Worm (Caenorhabditis elegans) whole organism, midembryonic: ENCODE data around the gene srlf-24.

Experiments used
- T22C8.4 ChIP-seq: fragments of 200-800 bp; sonication (Bioruptor generic); IDR thresholded peaks from 2 replicates; pipeline ENCODE4 v1.3.6; 2022; ENCODE audit warnings: missing genetic modification characterization, missing compliant biosample characterization
- cog-1 ChIP-seq: sonication (generic microtip); optimal IDR thresholded peaks from 2 replicates; lab custom pipeline; 2016; ENCODE audit warnings: missing genetic modification characterization, missing compliant biosample characterization
- flt-1 ChIP-seq: fragments of 200-800 bp; sonication (Bioruptor generic); IDR thresholded peaks from 2 replicates; pipeline ENCODE4 v1.3.6; 2022; ENCODE audit warnings: missing genetic modification characterization, missing compliant biosample characterization
- klf-2 ChIP-seq: fragments of 200-800 bp; sonication (Bioruptor generic); conservative IDR thresholded peaks from 2 replicates; pipeline ENCODE4 v1.3.6; 2022; ENCODE audit warnings: missing genetic modification reagents, missing genetic modification characterization, missing compliant biosample characterization
- med-1 ChIP-seq: sonication (generic microtip); optimal IDR thresholded peaks from 2 replicates; lab custom pipeline; 2017; ENCODE audit warnings: missing genetic modification characterization, mild to moderate bottlenecking, missing compliant biosample characterization, antibody characterized with exemption, missing genetic modification reagents; ENCODE audit not compliant: insufficient read depth
- ref-1 ChIP-seq: fragments of 200-800 bp; sonication (Bioruptor generic); conservative IDR thresholded peaks from 2 replicates; pipeline ENCODE4 v1.3.6; 2022; ENCODE audit warnings: missing genetic modification reagents, missing genetic modification characterization, missing compliant biosample characterization
- tab-1 ChIP-seq: fragments of 200-800 bp; sonication (Bioruptor generic); IDR thresholded peaks from 2 replicates; pipeline ENCODE4 v1.3.6; 2022; ENCODE audit warnings: missing genetic modification characterization, missing compliant biosample characterization
- ztf-23 ChIP-seq: fragments of 200-800 bp; sonication (Bioruptor generic); IDR thresholded peaks from 2 replicates; pipeline ENCODE4 v1.3.6; 2022; ENCODE audit warnings: missing genetic modification reagents, missing genetic modification characterization, missing compliant biosample characterization
- ztf-29 ChIP-seq: fragments of 200-800 bp; sonication (Bioruptor generic); IDR thresholded peaks from 2 replicates; pipeline ENCODE4 v1.3.6; 2022; ENCODE audit warnings: missing genetic modification reagents, missing genetic modification characterization, missing compliant biosample characterization

ce11 chrIV:11068314-11068713 lies 37.3 kb downstream of the srlf-24 start:
- TF ChIP-seq T22C8.4 (GFP tag; lab: Robert Waterston, UW) (no peak), med-1 (GFP tag; lab: Kevin White, UChicago) (no peak), ztf-23 (no peak), tab-1 (GFP tag; lab: Robert Waterston, UW) (no peak), cog-1 (tag; lab: Kevin White, UChicago) (no peak), flt-1 (GFP tag; lab: Robert Waterston, UW) (no peak), ref-1 (GFP tag; lab: Robert Waterston, UW) (no peak), klf-2 (GFP tag; lab: Robert Waterston, UW) (no peak), ztf-29 (GFP tag; lab: Robert Waterston, UW) (no peak)
